Worm (Caenorhabditis elegans) whole organism, late embryonic: ENCODE measurements around the gene Y113G7A.14.

ENCODE experiments used
- K09A11.1 ChIP-seq: sonication (generic microtip); optimal IDR thresholded peaks from 2 replicates; lab custom pipeline; 2017; ENCODE audit warnings: antibody characterized with exemption, mild to moderate bottlenecking, missing genetic modification characterization, missing compliant biosample characterization; ENCODE audit not compliant: insufficient read depth
- ama-1 ChIP-seq: fragments of 150-350 bp; optimal IDR thresholded peaks from 2 replicates; lab custom pipeline; 2014
- ceh-14 ChIP-seq: sonication (generic microtip); optimal IDR thresholded peaks from 2 replicates; lab custom pipeline; 2016; ENCODE audit warnings: missing genotype, missing genetic modification characterization, missing compliant biosample characterization
- ceh-9 ChIP-seq: sonication (generic microtip); optimal IDR thresholded peaks from 2 replicates; lab custom pipeline; 2016; ENCODE audit warnings: mild to moderate bottlenecking, missing genetic modification characterization, inconsistent platforms, missing compliant biosample characterization
- che-1 ChIP-seq: sonication (generic microtip); optimal IDR thresholded peaks from 2 replicates; lab custom pipeline; 2016; ENCODE audit warnings: mild to moderate bottlenecking, missing genetic modification characterization, missing compliant biosample characterization
- ets-4 ChIP-seq: sonication (generic microtip); optimal IDR thresholded peaks from 2 replicates; lab custom pipeline; 2016; ENCODE audit warnings: missing genetic modification characterization, missing compliant biosample characterization
- fax-1 ChIP-seq: sonication (generic microtip); optimal IDR thresholded peaks from 2 replicates; lab custom pipeline; 2016; ENCODE audit warnings: missing genotype, missing genetic modification characterization, missing compliant biosample characterization
- pha-4 ChIP-seq: fragments of 150-350 bp; optimal IDR thresholded peaks from 2 replicates; lab custom pipeline; 2018; ENCODE audit warnings: missing biosample characterization, missing genetic modification reagents, missing genetic modification characterization

DNA sequence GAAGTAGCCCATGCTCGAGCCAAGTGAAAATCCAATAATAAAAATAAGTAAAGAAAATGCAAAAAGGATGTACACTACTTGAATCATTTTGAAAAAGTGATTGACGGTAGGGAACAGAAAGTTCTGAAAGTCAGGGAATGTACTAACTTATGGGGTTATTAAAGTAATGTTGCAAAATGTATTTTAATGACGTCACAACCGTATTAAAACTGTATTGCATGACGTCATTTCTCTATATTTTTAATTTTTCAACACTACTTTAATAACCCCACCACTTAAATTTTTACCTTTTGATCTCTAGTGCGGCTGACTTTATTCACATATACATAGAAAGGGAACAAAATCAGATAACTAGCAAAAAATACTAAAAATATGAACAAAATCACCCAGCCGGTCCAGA is 44.1 kb upstream of the Y113G7A.14 start:
- TF ChIP-seq ceh-9 (tag; lab: Kevin White, UChicago) (no peak), ama-1 (lab: Kevin White, UChicago) (no peak), che-1 (tag; lab: Kevin White, UChicago) (no peak), pha-4 (no peak), ceh-14 (tag; lab: Kevin White, UChicago) (no peak), ets-4 (tag; lab: Kevin White, UChicago) (no peak), K09A11.1 (no peak), fax-1 (tag; lab: Kevin White, UChicago) (no peak)
